Worm (Caenorhabditis elegans): ENCODE measurements around the gene sre-41.
A peak's percentile ranks its signal among the peaks of the same experiment; 100 is the strongest.

sre-41 gene

DNA sequence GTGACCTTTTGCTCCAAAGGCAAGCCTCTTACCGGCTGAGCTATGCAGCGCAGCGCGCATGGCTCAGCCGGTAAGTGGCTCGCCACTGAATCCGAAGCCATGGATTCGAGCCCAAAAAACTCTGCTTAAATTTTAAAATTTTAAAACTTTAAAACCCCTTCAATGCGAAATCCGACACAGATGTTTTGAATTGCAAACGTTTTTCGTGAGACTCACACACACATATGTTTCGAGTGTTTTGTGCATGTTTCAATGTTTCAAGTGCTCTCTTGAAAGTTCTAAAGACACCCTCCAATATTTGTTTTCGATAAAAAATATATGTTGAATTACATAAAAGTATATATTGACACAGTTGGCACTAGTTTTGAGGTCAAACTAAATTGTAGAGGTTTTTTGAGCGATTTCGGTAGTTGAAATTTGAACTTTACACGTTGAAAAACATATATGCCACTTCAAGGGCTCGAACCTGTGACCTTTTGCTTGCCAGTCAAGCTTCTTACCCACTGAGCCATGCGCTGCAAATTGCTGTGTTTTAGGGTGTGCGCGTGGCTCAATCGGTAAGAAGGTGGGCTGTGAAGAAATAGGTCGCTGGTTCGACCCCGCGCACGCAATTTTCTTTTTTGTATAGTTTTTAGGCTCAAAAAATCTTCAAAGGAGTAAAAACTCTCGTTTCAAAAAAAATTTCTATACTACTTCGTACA, 41.6 kb upstream of the sre-41 start:
- TF ChIP-seq pbrm-1 (GFP tag; IDR thresholded peaks at IDR 0.05) = no peak
- no peak for TF ChIP-seq ekl-4 (GFP tag; IDR thresholded peaks at IDR 0.05)
- TF ChIP-seq F57A8.1 (GFP tag; optimal IDR thresholded peaks at IDR 0.05) = no peak
- no peak for TF ChIP-seq zim-3 (tag; optimal IDR thresholded peaks at IDR 0.05)
- no peak for TF ChIP-seq ceh-79 (tag; optimal IDR thresholded peaks at IDR 0.05)
- no peak for TF ChIP-seq F39B2.1 (GFP tag; IDR thresholded peaks at IDR 0.05)
- no peak for TF ChIP-seq C06A6.2 (GFP tag; conservative IDR thresholded peaks at IDR 0.05)
- no peak for TF ChIP-seq tbx-9 (tag; optimal IDR thresholded peaks at IDR 0.05; ENCODE audit: borderline replicate concordance)
- TF ChIP-seq nhr-179 (tag; optimal IDR thresholded peaks at IDR 0.05) = no peak
- no peak for TF ChIP-seq nfya-1 (tag; optimal IDR thresholded peaks at IDR 0.05; ENCODE audit: borderline replicate concordance, insufficient read depth)
- TF ChIP-seq hmg-20 (GFP tag; IDR thresholded peaks at IDR 0.05) = no peak
- no peak for TF ChIP-seq him-1 (tag; optimal IDR thresholded peaks at IDR 0.05)
- no peak for TF ChIP-seq lsl-1 (GFP tag; optimal IDR thresholded peaks at IDR 0.05)
- TF ChIP-seq F22D6.2 (tag; optimal IDR thresholded peaks at IDR 0.05) = no peak
- no peak for TF ChIP-seq ceh-40 (GFP tag; IDR thresholded peaks at IDR 0.05)

DNA sequence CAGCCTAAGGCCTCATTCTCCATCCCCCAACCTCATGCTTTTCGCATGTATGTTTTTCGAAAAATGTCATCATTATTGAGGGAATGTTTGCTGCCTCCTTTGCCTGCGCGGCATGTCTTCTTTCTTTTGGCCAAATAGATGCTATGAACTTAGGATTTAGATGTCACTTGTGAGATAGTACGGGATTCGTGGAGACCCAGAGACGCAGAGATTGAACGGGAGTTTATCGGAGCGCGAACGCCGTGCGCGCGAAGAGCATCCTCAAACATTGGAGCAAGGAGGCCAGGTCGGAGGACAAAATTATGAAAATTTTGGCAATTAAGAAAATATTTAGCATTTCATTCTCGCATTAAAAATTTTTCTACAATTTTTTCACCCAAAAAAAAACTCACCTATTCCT, 39.1 kb upstream of the sre-41 start:
- TF ChIP-seq pbrm-1 (GFP tag; IDR thresholded peaks at IDR 0.05) = no peak
- TF ChIP-seq hmg-1.2 (GFP tag; IDR thresholded peaks at IDR 0.05) = peak; percentile 72
- TF ChIP-seq efl-1 (GFP tag; optimal IDR thresholded peaks at IDR 0.05) = no peak
- no peak for TF ChIP-seq nfyb-1 (GFP tag; IDR thresholded peaks at IDR 0.05)

DNA sequence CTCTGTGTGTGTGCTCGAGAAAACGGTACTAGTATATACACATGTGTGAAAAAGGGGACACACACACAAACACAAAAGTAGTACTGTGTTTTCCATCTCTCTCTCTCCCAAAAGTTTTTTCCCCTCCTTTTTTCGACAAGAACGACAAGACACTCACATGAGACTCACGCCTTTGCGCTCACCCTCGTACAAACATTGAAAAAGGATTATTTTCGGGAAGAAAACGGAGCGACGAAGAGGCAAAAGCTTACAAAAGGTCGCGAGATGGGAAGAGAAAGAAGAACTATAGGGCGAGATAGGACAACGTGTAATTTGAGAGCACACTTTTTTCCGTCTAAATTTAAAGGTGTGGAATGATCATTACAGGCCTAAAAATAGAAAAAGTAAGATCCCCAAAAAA, 38.2 kb upstream of the sre-41 start:
- TF ChIP-seq nhr-80 (tag; optimal IDR thresholded peaks at IDR 0.05) (peak; percentile 45), mcd-1 (GFP tag; IDR thresholded peaks at IDR 0.05) (no peak), lin-35 (GFP tag; optimal IDR thresholded peaks at IDR 0.05) (no peak), cebp-1 (GFP tag; IDR thresholded peaks at IDR 0.05) (no peak), cebp-1 (tag; optimal IDR thresholded peaks at IDR 0.05) (peak; percentile 4), hsf-1 (GFP tag; IDR thresholded peaks at IDR 0.05) (no peak), B0261.1 (tag; optimal IDR thresholded peaks at IDR 0.05) (no peak)

DNA sequence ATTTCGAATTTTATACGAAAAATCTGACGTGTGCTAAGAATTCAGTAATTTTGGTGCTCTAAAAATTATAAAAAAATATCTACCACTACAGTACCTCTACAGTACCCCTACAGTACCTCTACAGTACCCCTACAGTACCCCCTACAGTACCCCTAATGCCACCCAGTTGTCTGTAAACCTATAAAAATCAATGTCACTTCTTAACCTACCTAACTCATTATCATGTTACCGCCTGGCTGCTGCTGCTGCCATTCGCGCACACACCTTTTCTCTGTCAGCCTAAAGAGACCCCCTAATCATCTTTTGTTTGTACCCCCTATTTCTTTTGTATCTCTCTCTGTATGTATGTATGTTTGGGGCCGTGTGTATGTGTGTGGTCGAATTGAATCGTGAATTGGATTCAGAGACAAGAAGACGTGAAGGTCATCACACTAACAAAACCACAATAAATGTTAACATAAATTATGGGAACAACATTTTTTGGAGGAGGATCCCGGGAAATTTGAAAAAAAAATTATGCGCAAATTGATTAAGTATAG, 37.3 kb upstream of the sre-41 start:
- TF ChIP-seq ztf-18 (tag; optimal IDR thresholded peaks at IDR 0.05) (no peak), lsy-27 (tag; optimal IDR thresholded peaks at IDR 0.05; ENCODE audit: borderline replicate concordance, insufficient read depth) (no peak), fkh-3 (tag; optimal IDR thresholded peaks at IDR 0.05) (no peak), ekl-4 (GFP tag; IDR thresholded peaks at IDR 0.05) (no peak), mxl-1 (tag; optimal IDR thresholded peaks at IDR 0.05) (no peak), madf-10 (tag; optimal IDR thresholded peaks at IDR 0.05) (no peak), egl-44 (GFP tag; IDR thresholded peaks at IDR 0.05) (no peak), C17E4.6 (GFP tag; IDR thresholded peaks at IDR 0.05) (no peak), repo-1 (tag; optimal IDR thresholded peaks at IDR 0.05) (no peak), tlf-1 (GFP tag; optimal IDR thresholded peaks at IDR 0.05) (no peak), nhr-179 (tag; optimal IDR thresholded peaks at IDR 0.05) (no peak), F49E8.2 (tag; optimal IDR thresholded peaks at IDR 0.05; ENCODE audit: insufficient read depth) (no peak), atf-7 (tag; optimal IDR thresholded peaks at IDR 0.05) (no peak), snpc-4 (GFP tag; optimal IDR thresholded peaks at IDR 0.05) (no peak), snpc-4 (tag; optimal IDR thresholded peaks at IDR 0.05) (no peak), hlh-12 (tag; optimal IDR thresholded peaks at IDR 0.05) (no peak), ceh-100 (GFP tag; IDR thresholded peaks at IDR 0.05) (no peak)

Data from whole organism, young adult.